Worm (Caenorhabditis elegans) whole organism, midembryonic: ENCODE measurements around the gene F53B1.8.

Source experiments
- T22C8.4 ChIP-seq: fragments of 200-800 bp; sonication (Bioruptor generic); IDR thresholded peaks from 2 replicates; pipeline ENCODE4 v1.3.6; 2022; ENCODE audit warnings: missing genetic modification characterization, missing compliant biosample characterization
- cog-1 ChIP-seq: sonication (generic microtip); optimal IDR thresholded peaks from 2 replicates; lab custom pipeline; 2016; ENCODE audit warnings: missing genetic modification characterization, missing compliant biosample characterization
- flt-1 ChIP-seq: fragments of 200-800 bp; sonication (Bioruptor generic); IDR thresholded peaks from 2 replicates; pipeline ENCODE4 v1.3.6; 2022; ENCODE audit warnings: missing genetic modification characterization, missing compliant biosample characterization
- klf-2 ChIP-seq: fragments of 200-800 bp; sonication (Bioruptor generic); conservative IDR thresholded peaks from 2 replicates; pipeline ENCODE4 v1.3.6; 2022; ENCODE audit warnings: missing genetic modification reagents, missing genetic modification characterization, missing compliant biosample characterization
- med-1 ChIP-seq: sonication (generic microtip); optimal IDR thresholded peaks from 2 replicates; lab custom pipeline; 2017; ENCODE audit warnings: missing genetic modification characterization, mild to moderate bottlenecking, missing compliant biosample characterization, antibody characterized with exemption, missing genetic modification reagents; ENCODE audit not compliant: insufficient read depth
- ref-1 ChIP-seq: fragments of 200-800 bp; sonication (Bioruptor generic); conservative IDR thresholded peaks from 2 replicates; pipeline ENCODE4 v1.3.6; 2022; ENCODE audit warnings: missing genetic modification reagents, missing genetic modification characterization, missing compliant biosample characterization
- tab-1 ChIP-seq: fragments of 200-800 bp; sonication (Bioruptor generic); IDR thresholded peaks from 2 replicates; pipeline ENCODE4 v1.3.6; 2022; ENCODE audit warnings: missing genetic modification characterization, missing compliant biosample characterization
- ztf-23 ChIP-seq: fragments of 200-800 bp; sonication (Bioruptor generic); IDR thresholded peaks from 2 replicates; pipeline ENCODE4 v1.3.6; 2022; ENCODE audit warnings: missing genetic modification reagents, missing genetic modification characterization, missing compliant biosample characterization
- ztf-29 ChIP-seq: fragments of 200-800 bp; sonication (Bioruptor generic); IDR thresholded peaks from 2 replicates; pipeline ENCODE4 v1.3.6; 2022; ENCODE audit warnings: missing genetic modification reagents, missing genetic modification characterization, missing compliant biosample characterization

F53B1.8 gene

DNA sequence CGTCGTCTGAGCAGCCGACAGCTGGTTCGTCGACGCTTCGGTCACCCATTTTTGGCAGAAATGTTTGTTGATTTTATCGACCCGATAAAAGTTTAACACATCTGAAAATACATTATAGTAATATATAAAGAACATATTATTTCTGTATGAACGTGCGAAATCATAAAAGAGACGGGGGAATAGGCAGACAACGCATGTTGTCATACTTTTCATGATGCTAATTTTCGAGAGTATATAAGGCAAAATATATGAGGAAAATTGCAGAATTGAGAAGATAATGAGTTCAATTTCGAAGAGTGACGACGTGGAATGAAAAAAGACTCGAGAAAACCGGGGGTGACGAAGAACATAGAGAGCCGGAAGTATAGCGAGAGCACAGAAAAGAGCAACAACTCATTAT lies at the start of gene F53B1.8:
F53B1.8 (minus strand) TSS at position 101 of the 400 bp plus-strand sequence.
- TF ChIP-seq med-1 (GFP tag; lab: Kevin White, UChicago), result no peak
- no peak for TF ChIP-seq T22C8.4
- no peak for TF ChIP-seq klf-2 (GFP tag; lab: Robert Waterston, UW)
- no peak for TF ChIP-seq cog-1 (tag; lab: Kevin White, UChicago)
- TF ChIP-seq flt-1, result no peak
- TF ChIP-seq tab-1 (GFP tag; lab: Robert Waterston, UW), result no peak
- no peak for TF ChIP-seq ref-1
- TF ChIP-seq ztf-29, result no peak
- no peak for TF ChIP-seq ztf-23 (GFP tag; lab: Robert Waterston, UW)

DNA sequence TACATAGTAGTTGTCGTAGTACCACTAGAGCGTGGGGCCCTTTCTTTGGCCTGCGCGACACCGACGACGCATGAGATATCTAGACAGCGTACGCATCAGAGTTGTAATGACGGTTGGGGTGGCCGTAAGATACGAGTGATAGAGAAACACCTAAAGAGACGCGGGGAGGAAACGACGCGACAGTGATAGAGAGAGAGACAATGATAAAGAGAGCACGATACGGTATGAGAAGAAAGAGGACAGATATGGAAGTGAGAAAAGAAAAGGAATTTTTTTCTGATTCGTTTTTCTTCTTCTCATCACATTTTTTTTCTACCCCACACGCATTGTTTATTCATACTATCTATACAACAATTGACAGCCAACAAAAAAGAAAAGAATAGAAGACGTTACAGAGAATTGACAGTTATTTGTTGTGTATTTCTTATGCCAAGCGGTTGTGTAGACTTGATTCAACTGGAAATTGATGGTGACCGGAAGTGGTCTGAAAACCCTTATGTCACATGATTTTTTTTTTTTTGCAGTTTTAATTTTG lies 48.4 kb upstream of the F53B1.8 start:
- TF ChIP-seq tab-1 (GFP tag; lab: Robert Waterston, UW) (no peak), klf-2 (GFP tag; lab: Robert Waterston, UW) (no peak), flt-1 (no peak), ztf-23 (GFP tag; lab: Robert Waterston, UW) (no peak), cog-1 (tag; lab: Kevin White, UChicago) (no peak), ref-1 (no peak)

DNA sequence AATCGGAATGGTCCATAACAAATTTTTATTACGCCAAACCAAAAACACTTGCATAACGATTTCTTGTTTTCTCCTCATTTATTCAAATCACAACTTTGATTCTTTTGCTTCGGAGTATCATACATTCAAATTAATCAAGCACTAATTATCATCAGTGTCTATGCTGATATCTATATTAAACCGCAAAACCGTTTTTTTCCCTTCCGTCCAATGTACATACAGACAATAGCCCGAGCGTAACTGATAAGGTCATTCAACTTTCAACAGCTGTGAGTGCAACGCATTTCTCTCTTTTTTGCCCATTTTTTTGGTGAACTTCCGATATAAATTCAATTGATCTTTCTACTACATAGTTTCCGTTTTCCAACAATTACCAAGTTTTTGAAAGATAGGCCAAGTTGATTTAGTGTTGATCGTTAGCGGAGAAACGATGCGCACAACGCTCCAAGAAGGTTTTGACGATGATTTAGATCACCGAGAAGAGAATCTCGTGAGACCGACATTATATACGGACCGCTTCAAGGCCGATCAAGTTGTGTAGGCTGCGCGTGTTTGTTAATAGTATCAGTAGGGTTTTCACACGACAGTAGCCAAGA lies 47.8 kb upstream of the F53B1.8 start:
- TF ChIP-seq cog-1 (tag; lab: Kevin White, UChicago) (no peak), ztf-23 (GFP tag; lab: Robert Waterston, UW) (no peak), ztf-29 (no peak), tab-1 (GFP tag; lab: Robert Waterston, UW) (no peak), flt-1 (no peak), med-1 (GFP tag; lab: Kevin White, UChicago) (no peak), T22C8.4 (no peak), klf-2 (GFP tag; lab: Robert Waterston, UW) (no peak), ref-1 (no peak)

DNA sequence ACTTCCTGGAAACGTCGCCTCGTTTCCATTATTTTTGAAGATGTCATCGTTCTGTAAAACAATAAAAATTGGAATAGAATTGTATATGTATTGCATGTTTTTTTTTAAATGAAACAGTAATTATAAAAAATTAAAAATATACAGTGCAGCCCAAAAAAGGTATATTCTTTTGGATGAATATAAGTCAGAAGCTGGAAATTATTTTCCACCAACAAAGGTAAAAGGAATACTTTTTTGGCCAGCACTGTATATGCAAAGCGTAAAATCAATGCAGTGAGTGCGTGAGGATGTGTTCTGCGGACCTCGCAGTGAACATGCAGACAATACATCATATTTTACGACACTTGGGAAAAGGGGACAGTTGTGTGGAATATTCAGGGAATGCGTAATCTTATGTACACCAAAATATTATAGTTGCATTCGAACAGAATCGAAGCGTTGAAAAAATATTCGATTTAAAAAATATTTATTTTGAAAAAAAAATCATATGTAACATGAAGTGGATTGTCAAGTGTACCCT lies 46.4 kb upstream of the F53B1.8 start, which contains the start of gene F48B9.8:
F48B9.8 (minus strand) TSS at position 51 of the 520 bp plus-strand sequence.
- TF ChIP-seq flt-1 (no peak), ztf-23 (GFP tag; lab: Robert Waterston, UW) (no peak), T22C8.4 (peak; percentile 32; the same call in 1 of the 2 replicates), tab-1 (GFP tag; lab: Robert Waterston, UW) (no peak), ztf-29 (no peak), cog-1 (tag; lab: Kevin White, UChicago) (no peak), med-1 (GFP tag; lab: Kevin White, UChicago) (no peak), klf-2 (GFP tag; lab: Robert Waterston, UW) (no peak)

DNA sequence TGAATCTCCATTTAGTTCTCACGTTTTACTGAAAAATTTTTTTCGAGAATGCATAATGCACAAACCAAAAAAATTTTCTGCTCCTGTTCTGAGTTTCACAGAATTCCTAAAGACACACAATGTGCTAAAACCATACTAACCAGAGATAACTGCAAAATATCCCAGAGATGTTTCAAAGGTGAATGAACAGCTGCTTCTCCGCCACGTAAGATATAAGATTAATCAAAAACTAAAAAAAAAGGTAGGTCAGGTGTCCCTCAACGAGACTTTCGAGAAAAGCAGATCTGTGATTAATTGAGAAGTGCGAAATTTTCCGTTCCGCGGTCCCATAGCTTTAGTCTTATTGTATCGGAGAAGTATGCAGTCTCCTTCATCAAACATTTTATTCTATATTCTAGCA lies 34.7 kb upstream of the F53B1.8 start, which contains the start of gene F48B9.3:
F48B9.3 (plus strand) TSS at position 301 of the 400 bp plus-strand sequence.
- no peak for TF ChIP-seq tab-1 (GFP tag; lab: Robert Waterston, UW)
- no peak for TF ChIP-seq cog-1 (tag; lab: Kevin White, UChicago)
- TF ChIP-seq ztf-23 (GFP tag; lab: Robert Waterston, UW), result no peak
- no peak for TF ChIP-seq ref-1
- no peak for TF ChIP-seq med-1 (GFP tag; lab: Kevin White, UChicago)
- TF ChIP-seq klf-2 (GFP tag; lab: Robert Waterston, UW), result no peak
- no peak for TF ChIP-seq flt-1
- TF ChIP-seq T22C8.4, result no peak
- TF ChIP-seq ztf-29, result no peak

DNA sequence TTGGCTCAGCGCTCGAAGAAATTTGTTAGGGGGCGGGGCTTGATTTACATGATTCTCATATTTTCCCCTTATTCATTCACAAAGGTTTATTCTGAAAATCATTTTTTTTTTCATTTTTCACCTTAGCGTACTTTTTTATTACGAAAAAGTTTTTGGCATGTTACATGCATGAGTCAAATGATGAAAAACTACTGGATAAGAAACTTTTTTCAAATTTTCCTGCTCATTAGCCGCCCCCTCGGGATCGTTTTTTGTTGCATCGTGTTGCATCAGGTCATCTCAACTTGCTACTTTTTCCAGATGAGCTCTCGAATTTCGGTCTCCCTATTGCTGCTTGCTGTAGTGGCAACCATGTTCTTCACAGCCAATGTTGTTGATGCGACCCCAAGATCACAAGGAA lies 33.0 kb upstream of the F53B1.8 start, which contains the start of gene pdf-2:
pdf-2 (plus strand) TSS at position 301 of the 400 bp plus-strand sequence.
- no peak for TF ChIP-seq med-1 (GFP tag; lab: Kevin White, UChicago)
- TF ChIP-seq tab-1 (GFP tag; lab: Robert Waterston, UW), result no peak
- TF ChIP-seq ztf-29, result no peak
- TF ChIP-seq klf-2 (GFP tag; lab: Robert Waterston, UW), result no peak

DNA sequence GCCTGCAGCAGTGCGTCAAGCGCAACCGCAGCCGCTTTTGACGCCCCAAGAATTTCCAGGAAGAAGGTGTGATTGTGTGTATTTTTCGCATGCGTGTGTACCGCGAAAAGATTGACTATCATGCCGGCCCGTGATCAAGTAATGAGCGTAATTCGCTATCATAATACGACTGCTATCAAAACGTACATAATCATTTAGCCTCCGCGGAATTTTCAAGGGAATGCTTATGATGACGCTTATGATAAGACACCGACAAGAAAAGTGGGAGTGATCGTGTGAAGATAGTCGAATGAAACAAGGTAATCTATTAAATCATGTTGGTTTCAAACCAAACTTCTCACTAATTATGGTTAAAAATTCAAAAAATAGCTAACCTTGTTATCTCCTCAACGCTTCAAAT lies 27.8 kb upstream of the F53B1.8 start:
- TF ChIP-seq tab-1 (GFP tag; lab: Robert Waterston, UW) (no peak), ztf-29 (no peak), ref-1 (no peak), T22C8.4 (no peak), flt-1 (no peak), med-1 (GFP tag; lab: Kevin White, UChicago) (no peak)

DNA sequence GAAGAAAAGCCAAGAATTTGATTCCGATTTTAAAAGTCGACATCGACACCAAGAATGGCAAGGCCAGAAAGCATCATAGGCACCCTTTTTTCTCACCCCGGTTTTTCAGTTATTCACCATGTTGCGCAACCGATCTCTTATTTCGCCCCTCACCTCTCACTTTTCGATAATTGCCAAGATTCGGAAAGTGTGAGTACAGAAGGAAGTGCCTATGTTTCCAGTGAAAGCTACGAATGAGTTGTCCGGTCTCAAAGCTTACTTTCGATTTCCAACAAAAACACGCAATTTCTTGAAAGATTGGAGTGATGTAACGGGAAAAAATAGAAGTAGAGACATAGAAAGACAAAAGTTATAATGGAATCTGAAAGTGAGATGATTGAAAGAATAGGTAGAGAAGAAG lies 23.7 kb upstream of the F53B1.8 start:
- TF ChIP-seq ztf-29 (no peak), T22C8.4 (no peak), ztf-23 (GFP tag; lab: Robert Waterston, UW) (no peak), med-1 (GFP tag; lab: Kevin White, UChicago) (no peak), cog-1 (tag; lab: Kevin White, UChicago) (no peak), flt-1 (no peak), ref-1 (no peak), tab-1 (GFP tag; lab: Robert Waterston, UW) (no peak), klf-2 (GFP tag; lab: Robert Waterston, UW) (no peak)

DNA sequence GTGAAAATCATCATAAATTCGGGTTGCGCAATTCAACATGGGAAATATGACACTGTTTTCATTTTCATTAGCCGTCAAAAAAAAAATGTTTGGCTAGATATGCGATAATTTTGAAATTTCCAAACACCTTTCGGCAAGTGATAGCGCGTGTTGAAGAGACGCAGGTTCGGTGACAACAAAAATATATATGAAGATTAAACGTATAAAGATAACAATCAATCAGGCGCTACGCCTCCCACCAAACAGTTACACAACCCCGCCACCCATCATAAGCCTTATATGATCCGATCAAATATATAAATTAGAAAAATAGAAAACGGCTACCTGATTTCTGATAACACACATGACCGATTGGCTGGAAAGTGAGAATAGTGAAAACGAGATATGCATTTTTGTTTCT lies 22.0 kb upstream of the F53B1.8 start:
- TF ChIP-seq ref-1 (no peak), med-1 (GFP tag; lab: Kevin White, UChicago) (no peak), klf-2 (GFP tag; lab: Robert Waterston, UW) (no peak), tab-1 (GFP tag; lab: Robert Waterston, UW) (no peak), cog-1 (tag; lab: Kevin White, UChicago) (no peak), T22C8.4 (no peak), ztf-23 (GFP tag; lab: Robert Waterston, UW) (no peak), ztf-29 (no peak), flt-1 (no peak)

DNA sequence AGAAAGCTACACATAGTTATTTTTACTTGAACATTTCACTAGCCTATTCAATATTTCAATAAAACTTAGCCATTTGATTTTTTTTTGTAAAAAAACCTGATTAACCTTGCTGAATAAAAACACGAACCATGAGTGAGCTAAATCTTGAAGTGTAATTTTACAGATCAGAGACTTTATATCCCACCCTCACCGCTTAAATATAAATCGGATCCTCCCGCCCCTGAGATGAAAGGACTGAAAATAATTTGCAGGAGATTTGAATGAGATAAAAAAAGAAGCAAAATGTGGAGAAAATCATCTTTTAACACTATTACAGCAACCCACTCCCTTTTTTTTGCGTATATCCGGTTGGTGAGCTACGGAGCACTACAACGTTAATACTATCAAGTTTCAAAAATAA lies 20.0 kb upstream of the F53B1.8 start, which contains the start of gene npax-2:
npax-2 (minus strand) TSS at position 101 of the 400 bp plus-strand sequence.
- TF ChIP-seq tab-1 (GFP tag; lab: Robert Waterston, UW) (no peak), ztf-23 (GFP tag; lab: Robert Waterston, UW) (no peak), cog-1 (tag; lab: Kevin White, UChicago) (no peak), klf-2 (GFP tag; lab: Robert Waterston, UW) (no peak), ref-1 (no peak)
